Worm (Caenorhabditis elegans): Measurements from ENCODE around the gene nhr-272.

DNA sequence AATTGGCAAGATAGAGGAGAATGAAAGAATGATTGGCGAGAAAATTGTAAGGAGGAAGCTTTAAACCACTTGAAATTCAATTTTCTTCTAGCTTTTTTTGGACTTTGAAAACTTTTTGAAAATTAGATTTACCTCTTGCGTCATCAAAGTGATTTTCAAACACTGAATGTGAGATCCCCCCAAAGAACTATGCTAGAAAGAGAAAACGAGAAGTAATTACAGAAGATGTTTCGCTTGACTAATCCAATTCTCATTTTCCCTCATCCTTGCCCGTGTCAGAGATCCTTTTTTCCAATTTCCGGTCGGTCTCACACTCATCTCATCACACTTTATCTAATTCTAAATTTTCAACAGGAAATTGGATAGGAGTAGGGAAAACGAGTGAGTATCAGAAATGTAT lies 14.8 kb downstream of the nhr-272 start:
- TF ChIP-seq fkh-10 (GFP tag; optimal IDR thresholded peaks at IDR 0.05): no peak
- TF ChIP-seq pha-4 (tag; optimal IDR thresholded peaks at IDR 0.05): no peak
- TF ChIP-seq C08G9.2 (tag; optimal IDR thresholded peaks at IDR 0.05): no peak
- TF ChIP-seq sox-4 (tag; optimal IDR thresholded peaks at IDR 0.05): no peak
- TF ChIP-seq F13H6.1 (tag; optimal IDR thresholded peaks at IDR 0.05): no peak
- TF ChIP-seq ceh-45 (GFP tag; IDR thresholded peaks at IDR 0.05): no peak
- no peak for TF ChIP-seq pha-2 (tag; optimal IDR thresholded peaks at IDR 0.05)
- no peak for TF ChIP-seq hlh-30 (tag; optimal IDR thresholded peaks at IDR 0.05; ENCODE audit: insufficient read depth)
- TF ChIP-seq madf-2 (tag; optimal IDR thresholded peaks at IDR 0.05): no peak
- no peak for TF ChIP-seq ceh-22 (tag; optimal IDR thresholded peaks at IDR 0.05)
- no peak for TF ChIP-seq nhr-11 (tag; optimal IDR thresholded peaks at IDR 0.05)
- no peak for TF ChIP-seq dve-1 (tag; optimal IDR thresholded peaks at IDR 0.05)
- TF ChIP-seq nhr-232 (tag; optimal IDR thresholded peaks at IDR 0.05): no peak

Measured in whole organism, late embryonic.